Fruit fly (Drosophila melanogaster): ENCODE measurements around the gene CG12655.
"Not testable (repeated sequence)": the region's sequence is repeated elsewhere in the genome, so short reads cannot be mapped to it uniquely, and the experiment has no call there.

Gene CG12655

dm6 chrX:19944047-19944446 lies 15.2 kb downstream of the CG12655 start, which contains the start of gene CG45492:
CG45492 (minus strand) TSS chrX:19944147.
- TF ChIP-seq CG1620, toe, CG5204 (GFP tag; optimal IDR thresholded peaks at IDR 0.05): not testable (repeated sequence)

dm6 chrX:19938894-19939293 lies 20.3 kb downstream of the CG12655 start, which contains the start of gene CG45491:
CG45491 (minus strand) TSS chrX:19938994.
- TF ChIP-seq CG7045 (GFP tag; optimal IDR thresholded peaks at IDR 0.05); CG14711 (tag; optimal IDR thresholded peaks at IDR 0.05); ovo (GFP tag; optimal IDR thresholded peaks at IDR 0.05): not testable (repeated sequence)

- TF ChIP-seq cnc (optimal IDR thresholded peaks at IDR 0.05); CG33017 (tag; optimal IDR thresholded peaks at IDR 0.05); CG11617 (GFP tag; optimal IDR thresholded peaks at IDR 0.05): not testable (repeated sequence)
These were observed 25.0 kb downstream of the CG12655 start, which contains the start of gene CG45490 for dm6 chrX:19934194-19934593. CG45490 (minus strand) TSS chrX:19934294.

- TF ChIP-seq Crg-1, Hr96, CG11617 (GFP tag; optimal IDR thresholded peaks at IDR 0.05): not testable (repeated sequence)
These were observed 30.1 kb downstream of the CG12655 start, which contains the start of gene CG45489 for dm6 chrX:19929078-19929477. CG45489 (minus strand) TSS chrX:19929178.

dm6 chrX:19920335-19920734 lies 38.9 kb downstream of the CG12655 start, which contains the start of gene CG45488:
CG45488 (minus strand) TSS chrX:19920435.
- not testable (repeated sequence) for TF ChIP-seq toe (GFP tag; optimal IDR thresholded peaks at IDR 0.05); Clk (GFP tag; optimal IDR thresholded peaks at IDR 0.05); CG7101 (tag; optimal IDR thresholded peaks at IDR 0.05)

dm6 chrX:19915181-19915580 lies 44.0 kb downstream of the CG12655 start, which contains the start of gene CG45487:
CG45487 (minus strand) TSS chrX:19915281.
- TF ChIP-seq kay (GFP tag; ENCODE audit: borderline replicate concordance); bab1 (GFP tag; optimal IDR thresholded peaks at IDR 0.05); toe (GFP tag; optimal IDR thresholded peaks at IDR 0.05): not testable (repeated sequence)

- not testable (repeated sequence) for TF ChIP-seq bab1 (GFP tag; optimal IDR thresholded peaks at IDR 0.05); CG7101 (tag; optimal IDR thresholded peaks at IDR 0.05); ovo (GFP tag; optimal IDR thresholded peaks at IDR 0.05)
These were observed 49.2 kb downstream of the CG12655 start, which contains the start of gene CG45486 for dm6 chrX:19910017-19910416. CG45486 (minus strand) TSS chrX:19910117.
